Worm (Caenorhabditis elegans) whole organism, late embryonic: Measurements from ENCODE around the gene Y25C1A.8.

Source experiments
- F13H6.1 ChIP-seq: sonication (generic microtip); optimal IDR thresholded peaks from 2 replicates; lab custom pipeline; 2016; ENCODE audit warnings: missing genetic modification characterization, missing compliant biosample characterization
- K02D7.2 ChIP-seq: sonication (generic microtip); optimal IDR thresholded peaks from 2 replicates; lab custom pipeline; 2017; ENCODE audit warnings: mild to moderate bottlenecking, missing genetic modification characterization, missing compliant biosample characterization
- T23F11.4 ChIP-seq: fragments of 200-800 bp; sonication (Bioruptor generic); optimal IDR thresholded peaks from 2 replicates; lab custom pipeline; 2018; ENCODE audit warnings: mild to moderate bottlenecking, missing genetic modification characterization, missing compliant biosample characterization
- Y22D7AL.16 ChIP-seq: sonication (generic microtip); optimal IDR thresholded peaks from 2 replicates; lab custom pipeline; 2016; ENCODE audit warnings: missing genetic modification characterization, missing compliant biosample characterization
- ama-1 ChIP-seq: fragments of 150-350 bp; optimal IDR thresholded peaks from 2 replicates; lab custom pipeline; 2014
- dve-1 ChIP-seq: sonication (generic microtip); optimal IDR thresholded peaks from 2 replicates; lab custom pipeline; 2017; ENCODE audit warnings: antibody characterized with exemption, mild to moderate bottlenecking, missing genetic modification characterization, missing compliant biosample characterization
- fkh-10 ChIP-seq: fragments of 150-350 bp; optimal IDR thresholded peaks from 2 replicates; lab custom pipeline; 2014; ENCODE audit warnings: missing biosample characterization, missing genetic modification reagents, missing genetic modification characterization
- hlh-15 ChIP-seq: sonication (generic microtip); optimal IDR thresholded peaks from 2 replicates; lab custom pipeline; 2016; ENCODE audit warnings: missing genetic modification characterization, missing compliant biosample characterization
- lim-6 ChIP-seq: sonication (generic microtip); optimal IDR thresholded peaks from 2 replicates; lab custom pipeline; 2016; ENCODE audit warnings: missing genetic modification characterization, missing compliant biosample characterization
- pqm-1 ChIP-seq: sonication (generic microtip); optimal IDR thresholded peaks from 2 replicates; lab custom pipeline; 2016; ENCODE audit warnings: missing genetic modification characterization, missing compliant biosample characterization
- rnt-1 ChIP-seq: sonication (generic microtip); optimal IDR thresholded peaks from 2 replicates; lab custom pipeline; 2016; ENCODE audit warnings: missing genetic modification characterization, missing compliant biosample characterization
- sox-4 ChIP-seq: sonication (generic microtip); optimal IDR thresholded peaks from 2 replicates; lab custom pipeline; 2017; ENCODE audit warnings: mild to moderate bottlenecking, missing genetic modification characterization, inconsistent platforms, missing compliant biosample characterization
- tbx-2 ChIP-seq: sonication (generic microtip); optimal IDR thresholded peaks from 2 replicates; lab custom pipeline; 2016; ENCODE audit warnings: missing genetic modification characterization, missing compliant biosample characterization
- zip-5 ChIP-seq: sonication (generic microtip); optimal IDR thresholded peaks from 2 replicates; lab custom pipeline; 2016; ENCODE audit warnings: missing genetic modification characterization, missing compliant biosample characterization

- TF ChIP-seq tbx-2 (tag; lab: Kevin White, UChicago) = no peak
- no peak for TF ChIP-seq ama-1 (lab: Kevin White, UChicago)
- no peak for TF ChIP-seq K02D7.2 (tag; lab: Kevin White, UChicago)
- no peak for TF ChIP-seq F13H6.1 (tag; lab: Kevin White, UChicago)
- TF ChIP-seq sox-4 (tag; lab: Kevin White, UChicago) = no peak
- TF ChIP-seq pqm-1 (tag; lab: Kevin White, UChicago) = no peak
- TF ChIP-seq rnt-1 (tag; lab: Kevin White, UChicago) = no peak
- TF ChIP-seq T23F11.4 (GFP tag; lab: Kevin White, UChicago) = no peak
- TF ChIP-seq Y22D7AL.16 (tag; lab: Kevin White, UChicago) = no peak
- TF ChIP-seq lim-6 (tag; lab: Kevin White, UChicago) = no peak
- no peak for TF ChIP-seq hlh-15 (tag; lab: Kevin White, UChicago)
- no peak for TF ChIP-seq zip-5
- TF ChIP-seq fkh-10 = no peak
- no peak for TF ChIP-seq dve-1 (tag; lab: Kevin White, UChicago)
These were observed 13.4 kb downstream of the Y25C1A.8 start for ce11 chrII:3063366-3063765.
